Worm (Caenorhabditis elegans): ENCODE measurements around the gene Y53F4B.10.
"Not testable (repeated sequence)": the region's sequence is repeated elsewhere in the genome, so short reads cannot be mapped to it uniquely, and the experiment has no call there.

DNA sequence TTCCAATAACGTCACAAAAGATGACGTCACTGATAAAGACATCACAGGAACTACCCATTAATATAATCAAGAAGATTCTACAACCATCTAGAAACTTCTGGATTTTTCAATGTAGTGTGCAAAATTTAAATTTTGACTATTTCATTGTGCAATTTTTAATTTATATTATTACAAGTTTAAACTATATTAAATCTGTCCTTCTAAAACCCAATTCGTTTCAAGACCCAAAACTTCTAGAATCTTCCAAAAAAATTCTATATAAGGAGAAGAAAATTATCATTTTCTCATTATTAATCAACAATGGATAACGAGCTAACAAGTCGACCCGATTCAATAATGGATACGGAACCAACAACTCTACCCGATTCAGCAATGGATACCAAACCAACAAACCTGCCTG, 10.7 kb downstream of the Y53F4B.10 start, which contains the start of gene Y53F4B.7:
- TF ChIP-seq blmp-1 (tag; optimal IDR thresholded peaks at IDR 0.05; ENCODE audit: insufficient read depth); mdl-1 (tag; optimal IDR thresholded peaks at IDR 0.05); nhr-12 (tag; optimal IDR thresholded peaks at IDR 0.05); F13H6.1 (tag; optimal IDR thresholded peaks at IDR 0.05); nhr-25 (tag; optimal IDR thresholded peaks at IDR 0.05): not testable (repeated sequence)
